Worm (Caenorhabditis elegans): ENCODE data around the gene ugt-35.
A peak's percentile ranks its signal among the peaks of the same experiment; 100 is the strongest.
"Not testable (repeated sequence)": the region's sequence is repeated elsewhere in the genome, so short reads cannot be mapped to it uniquely, and the experiment has no call there.

ugt-35 gene

DNA sequence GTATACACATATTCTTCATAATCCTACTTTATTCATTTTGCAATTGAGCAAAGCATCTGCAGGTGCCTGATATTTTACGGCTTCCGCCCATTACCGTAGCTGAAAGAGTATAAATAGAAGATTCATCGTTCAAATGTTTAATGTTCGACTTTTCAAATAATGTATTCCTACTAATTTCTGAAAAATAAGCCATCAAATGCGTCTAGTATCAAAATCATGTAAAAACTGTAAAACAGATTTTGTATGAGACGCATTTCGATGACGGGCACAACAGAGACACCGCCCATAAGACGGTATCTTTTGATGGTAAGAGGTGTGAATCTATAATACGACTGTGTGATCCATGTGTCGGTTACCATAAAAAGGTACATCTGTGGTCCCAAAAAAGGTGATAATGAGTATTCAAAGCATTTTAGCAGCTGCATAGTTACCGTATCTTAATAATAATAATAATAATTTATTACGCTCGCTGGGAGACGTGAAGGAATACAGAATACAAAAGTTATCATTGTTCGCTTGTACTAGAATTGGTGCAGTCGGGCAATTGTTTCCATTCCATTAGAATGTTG lies 6.9 kb downstream of the ugt-35 start, which contains the start of the genes C32C4.3 and C32C4.16:
Gene C32C4.3, minus strand, starts transcription at position 101 of the 569 bp plus-strand sequence.
Gene C32C4.16, plus strand, starts transcription at position 519 of the 569 bp plus-strand sequence.
- TF ChIP-seq ama-1 (optimal IDR thresholded peaks at IDR 0.05) (no peak), attf-4 (tag; optimal IDR thresholded peaks at IDR 0.05) (no peak), ZK337.2 (GFP tag; IDR thresholded peaks at IDR 0.05) (no peak), vab-7 (GFP tag; IDR thresholded peaks at IDR 0.05) (no peak), F26F4.8 (GFP tag; conservative IDR thresholded peaks at IDR 0.05) (no peak)

DNA sequence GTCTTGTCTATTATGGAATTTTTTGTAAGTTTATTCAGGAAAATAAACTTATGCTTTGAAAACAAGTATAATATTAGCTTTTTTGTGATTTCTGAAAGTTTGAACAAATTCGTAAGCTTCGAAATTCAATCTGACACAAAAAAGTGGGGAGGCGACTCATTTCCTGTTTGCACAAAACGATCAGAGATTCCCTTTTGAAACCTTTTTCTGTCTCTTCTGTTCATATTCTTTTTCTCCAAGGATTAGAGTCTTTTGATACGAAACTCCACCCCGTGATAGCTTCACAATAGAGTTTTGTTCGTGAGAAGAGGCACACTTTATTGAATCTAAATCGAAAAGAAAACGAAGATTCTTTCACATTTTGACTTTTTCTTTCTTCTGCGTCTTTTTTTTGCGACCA lies 13.1 kb downstream of the ugt-35 start:
- TF ChIP-seq unc-62 (GFP tag; optimal IDR thresholded peaks at IDR 0.05 in 1 of 2) (peak in 1 of 2 experiments; percentile 51), unc-62 (tag; optimal IDR thresholded peaks at IDR 0.05) (no peak), F37D6.2 (tag; optimal IDR thresholded peaks at IDR 0.05) (no peak), fkh-10 (GFP tag; optimal IDR thresholded peaks at IDR 0.05) (peak; percentile 29), aha-1 (tag) (peak; percentile 73)

DNA sequence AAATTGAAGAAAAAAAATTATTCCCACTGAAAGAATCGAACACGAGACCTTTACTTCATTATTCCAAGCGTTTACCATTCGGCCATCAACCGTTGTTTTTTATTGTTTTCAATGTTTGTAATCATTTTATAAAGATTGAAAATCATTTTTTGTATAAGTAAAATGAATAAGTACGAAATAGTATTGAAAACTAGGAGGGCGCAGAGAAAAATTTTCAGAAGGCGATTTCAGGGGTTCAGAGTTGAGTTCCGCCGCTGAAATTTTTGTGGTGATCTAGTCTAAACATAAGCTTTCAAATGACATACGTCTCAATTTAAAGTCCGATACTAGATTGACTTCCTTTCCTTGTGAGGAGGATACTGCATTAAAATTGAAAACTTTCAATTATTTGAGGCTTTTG lies 15.6 kb downstream of the ugt-35 start:
- TF ChIP-seq F26F4.8 (GFP tag; conservative IDR thresholded peaks at IDR 0.05) (0 out of 2 replicates have a peak, but pooled peaks have one; percentile 33), pha-4 (GFP tag; IDR thresholded peaks at IDR 0.05) (peak; percentile 47; the same call in 1 of the 2 replicates)
- TF ChIP-seq pha-4 (tag; optimal IDR thresholded peaks at IDR 0.05), result not testable (repeated sequence)

DNA sequence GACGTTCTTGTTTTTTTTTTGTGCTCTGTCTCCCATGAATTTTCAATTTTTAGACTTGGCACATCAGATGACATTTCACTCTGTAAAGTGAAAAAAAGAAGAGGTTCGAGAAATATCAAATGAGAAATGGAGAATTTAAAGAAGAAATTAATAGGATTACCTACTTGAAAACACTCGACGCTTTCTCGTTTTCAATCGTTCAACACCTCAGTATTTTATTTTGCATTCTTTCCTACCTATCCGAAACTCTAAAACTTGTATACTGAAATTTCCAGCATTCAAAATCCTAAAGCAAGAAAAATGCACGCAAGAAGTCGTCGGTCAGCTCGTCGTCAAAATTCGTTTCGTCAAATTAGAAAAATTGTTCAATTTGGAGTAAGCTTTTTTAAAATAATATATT lies 18.3 kb downstream of the ugt-35 start, which contains the start of gene kvs-2:
Gene kvs-2, plus strand, starts transcription at position 301 of the 400 bp plus-strand sequence.
- TF ChIP-seq nhr-102 (tag; optimal IDR thresholded peaks at IDR 0.05) (no peak), snpc-4 (tag; optimal IDR thresholded peaks at IDR 0.05) (no peak), daf-8 (GFP tag; IDR thresholded peaks at IDR 0.05) (no peak), skn-1 (tag; optimal IDR thresholded peaks at IDR 0.05) (no peak), F26F4.8 (GFP tag; conservative IDR thresholded peaks at IDR 0.05) (no peak), zfp-2 (tag; optimal IDR thresholded peaks at IDR 0.05) (no peak), T26A8.4 (GFP tag; IDR thresholded peaks at IDR 0.05) (no peak)

DNA sequence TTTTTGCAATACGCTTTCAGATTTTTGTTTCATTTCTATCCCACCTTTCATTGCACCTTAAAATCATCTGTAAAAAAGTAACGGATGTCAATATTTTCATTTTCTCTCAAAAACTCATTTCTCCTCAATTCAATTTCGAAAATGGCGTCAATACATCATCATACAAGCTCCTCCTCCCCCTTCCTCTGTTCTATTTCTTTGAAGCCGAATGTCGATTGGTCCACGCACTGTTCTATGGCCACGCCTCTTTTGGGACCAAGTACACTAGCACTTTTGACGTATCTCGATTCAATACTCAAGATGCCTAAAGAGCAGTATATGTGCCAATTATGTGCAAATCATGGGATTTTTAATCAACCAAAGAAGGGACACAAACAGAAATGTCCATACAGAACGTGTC lies 21.3 kb downstream of the ugt-35 start, which contains the start of gene mab-23:
Gene mab-23, plus strand, starts transcription at position 301 of the 400 bp plus-strand sequence.
- TF ChIP-seq unc-39 (tag; optimal IDR thresholded peaks at IDR 0.05), result no peak
- no peak for TF ChIP-seq vab-7 (GFP tag; IDR thresholded peaks at IDR 0.05)
- TF ChIP-seq Y5F2A.4 (GFP tag; optimal IDR thresholded peaks at IDR 0.05), result no peak
- TF ChIP-seq zfp-3 (GFP tag; conservative IDR thresholded peaks at IDR 0.05), result no peak

DNA sequence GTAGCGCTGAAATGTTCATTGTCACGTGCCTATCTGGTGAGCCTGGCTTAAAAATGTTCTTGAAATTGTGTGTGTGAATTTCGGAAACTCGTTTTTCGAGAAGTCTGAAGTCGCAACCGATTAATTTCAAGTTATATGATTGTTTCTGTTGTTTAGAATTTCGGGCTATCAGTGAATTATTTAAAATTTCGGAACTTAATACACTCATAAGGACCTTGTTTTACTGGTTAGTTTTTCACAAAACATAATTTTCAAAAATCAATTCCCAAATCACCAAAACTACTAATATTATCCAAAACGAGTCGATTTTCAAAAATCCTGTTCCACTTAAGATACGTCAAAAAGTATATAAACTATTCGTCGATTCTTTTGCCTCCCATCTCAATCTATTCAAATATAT lies 23.6 kb downstream of the ugt-35 start:
- TF ChIP-seq aha-1 (tag), result peak; percentile 42
- TF ChIP-seq daf-16 (GFP tag; optimal IDR thresholded peaks at IDR 0.05), result no peak
- TF ChIP-seq daf-16 (tag; optimal IDR thresholded peaks at IDR 0.05), result no peak
- TF ChIP-seq unc-62 (GFP tag; optimal IDR thresholded peaks at IDR 0.05 in 1 of 2), result peak in 1 of 2 experiments; percentile 98
- no peak for TF ChIP-seq unc-62 (tag; optimal IDR thresholded peaks at IDR 0.05)
- no peak for TF ChIP-seq tra-1 (GFP tag; IDR thresholded peaks at IDR 0.05)
- TF ChIP-seq dmd-9 (GFP tag; IDR thresholded peaks at IDR 0.05), result no peak
- TF ChIP-seq zip-11 (GFP tag; IDR thresholded peaks at IDR 0.05), result no peak
- TF ChIP-seq ctbp-1 (GFP tag; IDR thresholded peaks at IDR 0.05), result no peak

DNA sequence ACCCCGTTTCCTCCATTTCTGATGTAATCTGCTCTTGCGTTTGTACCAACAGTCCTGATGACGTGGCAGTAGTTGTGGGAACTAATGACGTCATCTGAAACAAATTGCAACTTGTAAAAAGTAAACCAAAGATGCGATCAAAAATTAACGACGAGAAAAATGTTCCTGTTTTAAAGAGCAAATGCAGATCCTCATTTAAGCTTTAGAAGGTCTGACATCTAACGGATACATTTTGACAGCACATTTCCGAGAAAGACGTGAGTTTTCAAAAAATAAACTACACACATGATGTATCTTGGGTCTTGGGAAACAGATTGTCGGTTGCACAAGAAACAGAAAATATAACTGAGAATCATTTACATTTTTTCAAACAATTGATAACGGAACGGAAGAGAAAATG lies 38.6 kb downstream of the ugt-35 start, which contains the start of gene H09F14.1:
Gene H09F14.1, minus strand, starts transcription at position 101 of the 400 bp plus-strand sequence.
- TF ChIP-seq ztf-7 (tag; optimal IDR thresholded peaks at IDR 0.05) (no peak), mxl-2 (GFP tag; conservative IDR thresholded peaks at IDR 0.05) (no peak), snpc-4 (tag; optimal IDR thresholded peaks at IDR 0.05) (no peak), unc-130 (GFP tag; optimal IDR thresholded peaks at IDR 0.05) (no peak), F49E8.2 (tag; optimal IDR thresholded peaks at IDR 0.05; ENCODE audit: borderline replicate concordance) (no peak), saeg-2 (GFP tag; IDR thresholded peaks at IDR 0.05) (no peak), dmd-9 (GFP tag; IDR thresholded peaks at IDR 0.05) (no peak)

All from whole organism, L4 larva.